Fruit fly (Drosophila melanogaster) whole organism, wandering third instar larva: ENCODE measurements around the gene CG14982.

ENCODE experiments used
- Dfd ChIP-seq: fragments of >200 bp; optimal IDR thresholded peaks from 2 replicates; lab custom pipeline; 2017; ENCODE audit warnings: missing biosample characterization, missing genetic modification characterization
- br ChIP-seq: fragments of 200-800 bp; sonication (Bioruptor generic); optimal IDR thresholded peaks from 2 replicates; lab custom pipeline; 2016; ENCODE audit warnings: missing biosample characterization, missing genetic modification characterization
- dsf ChIP-seq: sonication (Bioruptor generic); optimal IDR thresholded peaks from 2 replicates; lab custom pipeline; 2016; ENCODE audit warnings: missing biosample characterization, missing genetic modification characterization, borderline replicate concordance
- lola ChIP-seq: fragments of >200 bp; optimal IDR thresholded peaks from 2 replicates; lab custom pipeline; 2017; ENCODE audit warnings: missing biosample characterization, missing genetic modification characterization

DNA sequence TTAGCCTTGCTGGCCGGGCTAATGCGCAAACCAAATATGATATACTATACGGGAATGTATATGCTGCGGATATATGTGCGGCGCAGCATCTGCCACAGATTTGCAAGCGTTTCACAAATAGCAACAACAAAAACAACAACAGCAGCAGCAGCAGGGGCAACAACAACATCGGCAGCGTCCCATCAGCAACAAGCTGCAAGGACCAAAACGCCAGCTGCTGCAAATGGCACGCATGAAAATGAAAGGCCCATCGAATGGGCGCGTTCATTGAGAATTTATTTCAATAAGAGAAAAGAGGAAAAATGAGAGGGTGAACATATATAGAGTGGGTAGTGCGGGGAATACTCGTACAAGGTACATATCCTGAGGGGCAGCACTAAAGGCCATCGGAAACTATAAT lies 33.9 kb downstream of the CG14982 start:
- TF ChIP-seq br (no peak), Dfd (GFP tag; lab: Kevin White, UChicago) (no peak), lola (GFP tag; lab: Kevin White, UChicago) (no peak), dsf (GFP tag; lab: Kevin White, UChicago) (no peak)
